Worm (Caenorhabditis elegans) whole organism, L1 larva: Measurements from ENCODE around the gene F52H2.5.

ENCODE experiments used
- C04F5.9 ChIP-seq: sonication (generic microtip); optimal IDR thresholded peaks from 2 replicates; lab custom pipeline; 2016; ENCODE audit warnings: missing genetic modification characterization, missing compliant biosample characterization
- F16B12.6 ChIP-seq: fragments of 150-350 bp; optimal IDR thresholded peaks from 2 replicates; lab custom pipeline; 2014; ENCODE audit warnings: missing biosample characterization, missing genetic modification characterization
- Y116A8C.19 ChIP-seq: sonication (generic microtip); optimal IDR thresholded peaks from 2 replicates; lab custom pipeline; 2016; ENCODE audit warnings: missing compliant biosample characterization, missing genetic modification characterization, borderline replicate concordance
- aha-1 ChIP-seq: fragments of 150-350 bp; optimal IDR thresholded peaks from 2 replicates; lab custom pipeline; 2014; ENCODE audit warnings: missing biosample characterization, missing genetic modification characterization
- alr-1 ChIP-seq: fragments of 200-800 bp; sonication (Bioruptor generic); optimal IDR thresholded peaks from 2 replicates; lab custom pipeline; 2018; ENCODE audit warnings: borderline replicate concordance, mild to moderate bottlenecking, missing genetic modification characterization, missing compliant biosample characterization
- ama-1 ChIP-seq: fragments of 150-350 bp; optimal IDR thresholded peaks from 2 replicates; lab custom pipeline; 2014
- blmp-1 ChIP-seq: fragments of 150-350 bp; optimal IDR thresholded peaks from 2 replicates; lab custom pipeline; 2014; ENCODE audit warnings: missing biosample characterization, missing genetic modification characterization
- ceh-63 ChIP-seq: fragments of 200-800 bp; sonication (Bioruptor generic); optimal IDR thresholded peaks from 2 replicates; lab custom pipeline; 2018; ENCODE audit warnings: mild to moderate bottlenecking, missing genetic modification characterization, missing compliant biosample characterization
- ceh-90 ChIP-seq: sonication (generic microtip); optimal IDR thresholded peaks from 2 replicates; lab custom pipeline; 2016; ENCODE audit warnings: missing genetic modification characterization, missing compliant biosample characterization
- ces-1 ChIP-seq: fragments of 150-350 bp; optimal IDR thresholded peaks from 2 replicates; lab custom pipeline; 2014; ENCODE audit warnings: missing biosample characterization, missing genetic modification reagents, missing genetic modification characterization
- dpl-1 ChIP-seq, 3 experiments: fragments of 150-350 bp in 2 of 3; sonication (generic microtip) in 1 of 3; optimal IDR thresholded peaks; 2 replicates each; lab custom pipeline; 2014 to 2017; ENCODE audit warnings: missing biosample characterization in 3 of 3, missing genetic modification characterization in 3 of 3, missing genetic modification reagents in 3 of 3
- dsc-1 ChIP-seq: sonication (generic microtip); optimal IDR thresholded peaks from 2 replicates; lab custom pipeline; 2016; ENCODE audit warnings: mild to moderate bottlenecking, missing genetic modification characterization, missing compliant biosample characterization
- efl-1 ChIP-seq, 4 experiments: fragments of 150-350 bp; optimal IDR thresholded peaks in 3 of 4; peaks in 1 of 4; 1 replicate in 1 of 4; 2 replicates in 3 of 4; lab custom pipeline; 2014; ENCODE audit warnings: missing biosample characterization in 2 of 4, missing genetic modification characterization in 2 of 4, missing genetic modification reagents in 2 of 4
- efl-3 ChIP-seq: fragments of 200-800 bp; sonication (Bioruptor generic); optimal IDR thresholded peaks from 2 replicates; lab custom pipeline; 2018; ENCODE audit warnings: mild to moderate bottlenecking, missing genetic modification characterization, missing compliant biosample characterization
- egl-27 ChIP-seq, 2 experiments: fragments of 150-350 bp in 1 of 2; sonication (generic microtip); optimal IDR thresholded peaks; 3 replicates each; lab custom pipeline; 2017 to 2018; ENCODE audit warnings: missing biosample characterization in 2 of 2, missing genetic modification characterization in 2 of 2, missing genetic modification reagents in 2 of 2
- elt-2 ChIP-seq: sonication (generic microtip); optimal IDR thresholded peaks from 2 replicates; lab custom pipeline; 2016; ENCODE audit warnings: missing genetic modification characterization, mild to moderate bottlenecking, inconsistent platforms, missing compliant biosample characterization, missing genetic modification reagents
- ets-5 ChIP-seq: fragments of 200-800 bp; sonication (Bioruptor generic); IDR thresholded peaks from 2 replicates; pipeline ENCODE4 v1.3.6; 2022; ENCODE audit warnings: missing genetic modification characterization, missing compliant biosample characterization
- fkh-10 ChIP-seq: sonication (generic microtip); optimal IDR thresholded peaks from 2 replicates; lab custom pipeline; 2017; ENCODE audit warnings: missing biosample characterization, missing genetic modification reagents, missing genetic modification characterization
- fkh-4 ChIP-seq: sonication (generic microtip); optimal IDR thresholded peaks from 2 replicates; lab custom pipeline; 2016; ENCODE audit warnings: missing compliant biosample characterization, missing genetic modification characterization, borderline replicate concordance
- fos-1 ChIP-seq: fragments of 150-350 bp; optimal IDR thresholded peaks from 2 replicates; lab custom pipeline; 2014; ENCODE audit warnings: missing biosample characterization, missing genetic modification characterization
- hlh-17 ChIP-seq: fragments of 200-800 bp; sonication (Bioruptor generic); optimal IDR thresholded peaks from 2 replicates; lab custom pipeline; 2018; ENCODE audit warnings: missing genetic modification characterization, mild to moderate bottlenecking, missing compliant biosample characterization, moderate library complexity, borderline replicate concordance
- isw-1 ChIP-seq: fragments of 200-800 bp; sonication (Bioruptor generic); IDR thresholded peaks from 2 replicates; pipeline ENCODE4 v1.3.6; 2022; ENCODE audit warnings: missing genetic modification characterization, missing compliant biosample characterization
- jun-1 ChIP-seq: fragments of 150-350 bp; optimal IDR thresholded peaks from 2 replicates; lab custom pipeline; 2014; ENCODE audit warnings: missing biosample characterization, missing genetic modification reagents, missing genetic modification characterization
- lin-14 ChIP-seq: fragments of 200-800 bp; sonication (Bioruptor generic); optimal IDR thresholded peaks from 2 replicates; lab custom pipeline; 2018; ENCODE audit warnings: mild to moderate bottlenecking, missing genetic modification characterization, moderate library complexity, missing compliant biosample characterization
- lin-35 ChIP-seq, 2 experiments: fragments of 150-350 bp; optimal IDR thresholded peaks; 2 replicates each; lab custom pipeline; 2014; ENCODE audit warnings: missing biosample characterization in 2 of 2, missing genetic modification characterization in 2 of 2, missing genetic modification reagents in 2 of 2
- lir-3 ChIP-seq: sonication (generic microtip); optimal IDR thresholded peaks from 2 replicates; lab custom pipeline; 2016; ENCODE audit warnings: mild to moderate bottlenecking, missing genetic modification characterization, moderate library complexity, missing compliant biosample characterization; ENCODE audit not compliant: poor library complexity
- lsy-2 ChIP-seq, 2 experiments: fragments of 150-350 bp; optimal IDR thresholded peaks; 2 replicates each; lab custom pipeline; 2014; ENCODE audit warnings: missing biosample characterization in 2 of 2, missing genetic modification characterization in 2 of 2
- mdl-1 ChIP-seq, 2 experiments: fragments of 150-350 bp; optimal IDR thresholded peaks; 2 replicates each; lab custom pipeline; 2014 to 2017; ENCODE audit warnings: missing biosample characterization in 2 of 2, missing genetic modification characterization in 2 of 2, inconsistent platforms in 1 of 2
- mef-2 ChIP-seq: fragments of 150-350 bp; optimal IDR thresholded peaks from 2 replicates; lab custom pipeline; 2014; ENCODE audit warnings: missing biosample characterization, missing genetic modification characterization
- nhr-20 ChIP-seq: sonication (generic microtip); optimal IDR thresholded peaks from 2 replicates; lab custom pipeline; 2016; ENCODE audit warnings: mild to moderate bottlenecking, missing genetic modification characterization, missing compliant biosample characterization
- nhr-237 ChIP-seq: fragments of 150-350 bp; optimal IDR thresholded peaks from 2 replicates; lab custom pipeline; 2014; ENCODE audit warnings: missing biosample characterization, missing genetic modification characterization
- nhr-28 ChIP-seq: fragments of 150-350 bp; optimal IDR thresholded peaks from 2 replicates; lab custom pipeline; 2014; ENCODE audit warnings: missing biosample characterization, missing genetic modification characterization
- nhr-47 ChIP-seq: sonication (generic microtip); optimal IDR thresholded peaks from 2 replicates; lab custom pipeline; 2016; ENCODE audit warnings: mild to moderate bottlenecking, missing genetic modification characterization, moderate library complexity, missing compliant biosample characterization
- nhr-77 ChIP-seq: fragments of 150-350 bp; optimal IDR thresholded peaks from 2 replicates; lab custom pipeline; 2014; ENCODE audit warnings: missing biosample characterization, missing genetic modification characterization
- nhr-84 ChIP-seq: sonication (generic microtip); optimal IDR thresholded peaks from 2 replicates; lab custom pipeline; 2017; ENCODE audit warnings: missing biosample characterization, missing genetic modification characterization
- nhr-90 ChIP-seq: sonication (generic microtip); optimal IDR thresholded peaks from 2 replicates; lab custom pipeline; 2016; ENCODE audit warnings: mild to moderate bottlenecking, missing genetic modification characterization, missing compliant biosample characterization; ENCODE audit not compliant: poor library complexity
- pax-3 ChIP-seq: fragments of 200-800 bp; sonication (Bioruptor generic); optimal IDR thresholded peaks from 2 replicates; lab custom pipeline; 2018; ENCODE audit warnings: mild to moderate bottlenecking, missing genetic modification characterization, moderate library complexity, missing compliant biosample characterization
- pqm-1 ChIP-seq: sonication (generic microtip); optimal IDR thresholded peaks from 3 replicates; lab custom pipeline; 2017; ENCODE audit warnings: missing biosample characterization, missing genetic modification characterization
- skn-1 ChIP-seq: fragments of 150-350 bp; optimal IDR thresholded peaks from 2 replicates; lab custom pipeline; 2014; ENCODE audit warnings: missing biosample characterization, missing genetic modification characterization
- snu-23 ChIP-seq: sonication (generic microtip); optimal IDR thresholded peaks from 2 replicates; lab custom pipeline; 2016; ENCODE audit warnings: missing genetic modification characterization, missing compliant biosample characterization
- sox-4 ChIP-seq: sonication (generic microtip); optimal IDR thresholded peaks from 2 replicates; lab custom pipeline; 2016; ENCODE audit warnings: missing genetic modification characterization, missing compliant biosample characterization
- swsn-7 ChIP-seq: sonication (generic microtip); optimal IDR thresholded peaks from 2 replicates; lab custom pipeline; 2016; ENCODE audit warnings: missing genetic modification characterization, missing compliant biosample characterization
- tlp-1 ChIP-seq: fragments of 150-350 bp; optimal IDR thresholded peaks from 2 replicates; lab custom pipeline; 2014; ENCODE audit warnings: missing biosample characterization, missing genetic modification characterization
- unc-130 ChIP-seq: fragments of 150-350 bp; optimal IDR thresholded peaks from 2 replicates; lab custom pipeline; 2017; ENCODE audit warnings: missing biosample characterization, missing genetic modification characterization, inconsistent platforms
- unc-30 ChIP-seq: sonication (generic microtip); optimal IDR thresholded peaks from 2 replicates; lab custom pipeline; 2017; ENCODE audit warnings: missing biosample characterization, missing genetic modification characterization
- unc-62 ChIP-seq: fragments of 150-350 bp; optimal IDR thresholded peaks from 2 replicates; lab custom pipeline; 2014; ENCODE audit warnings: missing biosample characterization, missing genetic modification reagents, missing genetic modification characterization
- unc-98 ChIP-seq: fragments of 200-800 bp; sonication (Bioruptor generic); IDR thresholded peaks from 2 replicates; pipeline ENCODE4 v1.3.6; 2022; ENCODE audit warnings: missing genetic modification characterization, missing compliant biosample characterization
- vab-15 ChIP-seq: sonication (generic microtip); optimal IDR thresholded peaks from 2 replicates; lab custom pipeline; 2017; ENCODE audit warnings: missing genotype, mild to moderate bottlenecking, missing genetic modification characterization, missing compliant biosample characterization
- xbp-1 ChIP-seq: sonication (generic microtip); optimal IDR thresholded peaks from 2 replicates; lab custom pipeline; 2016; ENCODE audit warnings: missing genetic modification characterization, missing compliant biosample characterization
- zag-1 ChIP-seq: fragments of 150-350 bp; optimal IDR thresholded peaks from 2 replicates; lab custom pipeline; 2014; ENCODE audit warnings: missing biosample characterization, missing genetic modification characterization

F52H2.5 gene

ce11 chrX:2559399-2559798, 480 bp downstream of the F52H2.5 start (continued):
- TF ChIP-seq nhr-28 (tag; lab: Kevin White, UChicago) = no peak
- no peak for TF ChIP-seq tlp-1
- TF ChIP-seq snu-23 (GFP tag; lab: Kevin White, UChicago) = peak; percentile 47
- TF ChIP-seq ceh-63 (GFP tag; lab: Kevin White, UChicago) = no peak
- peak; percentile 6 to 33 for TF ChIP-seq efl-1 (optimal IDR thresholded peaks at IDR 0.05; lab: Kevin White, UChicago)
- peak in 1 of 2 experiments; percentile 85 for TF ChIP-seq efl-1 (GFP tag; optimal IDR thresholded peaks at IDR 0.05 in 1 of 2; lab: Kevin White, UChicago)
- no peak for TF ChIP-seq nhr-77 (tag; lab: Kevin White, UChicago)
- TF ChIP-seq C04F5.9 (tag; lab: Kevin White, UChicago) = no peak
- no peak for TF ChIP-seq jun-1 (tag; lab: Kevin White, UChicago)
- TF ChIP-seq fos-1 (tag; lab: Kevin White, UChicago) = no peak

- TF ChIP-seq ets-5 (GFP tag; lab: Robert Waterston, UW) = no peak
- TF ChIP-seq isw-1 (GFP tag; lab: Robert Waterston, UW) = no peak
- TF ChIP-seq swsn-7 = peak; percentile 69
- peak; percentile 61 for TF ChIP-seq mef-2 (tag; lab: Kevin White, UChicago)
- TF ChIP-seq efl-3 (GFP tag; lab: Kevin White, UChicago) = no peak
- TF ChIP-seq blmp-1 (tag; lab: Kevin White, UChicago) = peak; percentile 68
- no peak for TF ChIP-seq ceh-90 (tag; lab: Kevin White, UChicago)
- TF ChIP-seq ceh-63 (GFP tag; lab: Kevin White, UChicago) = no peak
- no peak for TF ChIP-seq aha-1
- peak; percentile 46 for TF ChIP-seq fos-1 (tag; lab: Kevin White, UChicago)
- TF ChIP-seq lir-3 (tag; lab: Kevin White, UChicago) = peak; percentile 41
- peak; percentile 38 to 77 for TF ChIP-seq lin-35 (GFP tag; optimal IDR thresholded peaks at IDR 0.05; lab: Kevin White, UChicago)
- peak; percentile 75 for TF ChIP-seq nhr-20 (tag; lab: Kevin White, UChicago)
- peak; percentile 82 for TF ChIP-seq nhr-47 (tag; lab: Kevin White, UChicago)
- TF ChIP-seq skn-1 (tag; lab: Kevin White, UChicago) = peak; percentile 95
- TF ChIP-seq lsy-2 (tag; optimal IDR thresholded peaks at IDR 0.05; lab: Kevin White, UChicago) = peak; percentile 42 to 67
- TF ChIP-seq unc-30 (tag; lab: Kevin White, UChicago) = no peak
- TF ChIP-seq fkh-4 (tag; lab: Kevin White, UChicago) = no peak
- no peak for TF ChIP-seq Y116A8C.19 (tag; lab: Kevin White, UChicago)
- TF ChIP-seq elt-2 (tag; lab: Kevin White, UChicago) = peak; percentile 45
- no peak for TF ChIP-seq nhr-237 (tag; lab: Kevin White, UChicago)
- TF ChIP-seq ces-1 (GFP tag; lab: Kevin White, UChicago) = no peak
- TF ChIP-seq xbp-1 (tag; lab: Kevin White, UChicago) = peak; percentile 64
- no peak for TF ChIP-seq ama-1 (lab: Kevin White, UChicago)
- TF ChIP-seq zag-1 = no peak
- TF ChIP-seq tlp-1 = no peak
- peak in 1 of 3 experiments; percentile 18 for TF ChIP-seq dpl-1 (GFP tag; optimal IDR thresholded peaks at IDR 0.05; lab: Kevin White, UChicago)
- TF ChIP-seq vab-15 (tag; lab: Kevin White, UChicago) = no peak
- no peak for TF ChIP-seq C04F5.9 (tag; lab: Kevin White, UChicago)
- peak; percentile 67 for TF ChIP-seq lin-14 (GFP tag; lab: Kevin White, UChicago)
- TF ChIP-seq unc-130 = peak; percentile 2
- peak; percentile 21 for TF ChIP-seq pax-3 (tag; lab: Kevin White, UChicago)
- no peak for TF ChIP-seq pqm-1 (tag; lab: Kevin White, UChicago)
- peak; percentile 82 for TF ChIP-seq snu-23 (GFP tag; lab: Kevin White, UChicago)
- TF ChIP-seq alr-1 (tag; lab: Kevin White, UChicago) = no peak
- no peak for TF ChIP-seq unc-62 (GFP tag; lab: Kevin White, UChicago)
- no peak for TF ChIP-seq F16B12.6 (tag; lab: Kevin White, UChicago)
- TF ChIP-seq fkh-10 (GFP tag; lab: Kevin White, UChicago) = no peak
- no peak for TF ChIP-seq egl-27 (tag; optimal IDR thresholded peaks at IDR 0.05; lab: Kevin White, UChicago)
- peak; percentile 85 for TF ChIP-seq nhr-90 (tag; lab: Kevin White, UChicago)
- peak in 1 of 2 experiments; percentile 74 for TF ChIP-seq mdl-1 (tag; optimal IDR thresholded peaks at IDR 0.05; lab: Kevin White, UChicago)
- TF ChIP-seq unc-98 (GFP tag; lab: Robert Waterston, UW) = no peak
- TF ChIP-seq dsc-1 (tag; lab: Kevin White, UChicago) = peak; percentile 83
- TF ChIP-seq nhr-84 (tag; lab: Kevin White, UChicago) = no peak
- no peak for TF ChIP-seq hlh-17 (GFP tag; lab: Kevin White, UChicago)
- TF ChIP-seq sox-4 = peak; percentile 29
Observed at ce11 chrX:2553433-2553860, 6.4 kb downstream of the F52H2.5 start.
